Fruit fly (Drosophila melanogaster) whole organism, embryonic: ENCODE results near the gene CG14868.

Experiments used
- Adf1 ChIP-seq: fragments of 200-800 bp; sonication (Bioruptor generic); IDR thresholded peaks from 2 replicates; pipeline ENCODE4 v1.3.6; 2022; ENCODE audit warnings: missing biosample characterization, missing genetic modification characterization
- Bteb2 ChIP-seq: fragments of 200-800 bp; sonication (Bioruptor generic); optimal IDR thresholded peaks from 2 replicates; lab custom pipeline; 2016; ENCODE audit warnings: missing biosample characterization, missing genetic modification characterization
- CG11560 ChIP-seq: fragments of 200-800 bp; sonication (Bioruptor generic); IDR thresholded peaks from 3 replicates; pipeline ENCODE4 v1.3.6; 2022; ENCODE audit warnings: missing biosample characterization, missing genetic modification characterization
- CG11695 ChIP-seq: fragments of 200-800 bp; sonication (Bioruptor generic); IDR thresholded peaks from 3 replicates; pipeline ENCODE4 v1.3.6; 2022; ENCODE audit warnings: missing biosample characterization, missing genetic modification characterization
- CG12155 ChIP-seq: fragments of 200-800 bp; sonication (Bioruptor generic); optimal IDR thresholded peaks from 3 replicates; lab custom pipeline; 2016; ENCODE audit warnings: missing biosample characterization, missing genetic modification characterization
- CG13287 ChIP-seq: fragments of 200-800 bp; sonication (Bioruptor generic); IDR thresholded peaks from 2 replicates; pipeline ENCODE4 v1.3.6; 2022; ENCODE audit warnings: missing biosample characterization, missing genetic modification characterization; ENCODE audit not compliant: partially characterized antibody
- CG1529 ChIP-seq: fragments of 200-800 bp; sonication (Bioruptor generic); optimal IDR thresholded peaks from 3 replicates; lab custom pipeline; 2018; ENCODE audit warnings: missing biosample characterization, missing genetic modification characterization
- CG1602 ChIP-seq: fragments of 200-800 bp; sonication (Bioruptor generic); optimal IDR thresholded peaks from 3 replicates; lab custom pipeline; 2016; ENCODE audit warnings: missing biosample characterization, missing genetic modification characterization
- CG30431 ChIP-seq: fragments of 200-800 bp; sonication (Bioruptor generic); optimal IDR thresholded peaks from 2 replicates; lab custom pipeline; 2017; ENCODE audit warnings: missing biosample characterization, missing genetic modification characterization
- CG3995 ChIP-seq: fragments of 200-800 bp; sonication (Bioruptor generic); optimal IDR thresholded peaks from 3 replicates; lab custom pipeline; 2016; ENCODE audit warnings: missing biosample characterization, missing genetic modification characterization
- CG7271 ChIP-seq: fragments of 200-800 bp; sonication (Bioruptor generic); optimal IDR thresholded peaks from 2 replicates; lab custom pipeline; 2018; ENCODE audit warnings: missing biosample characterization, mild to moderate bottlenecking, missing genetic modification characterization, moderate library complexity
- CG7357 ChIP-seq: fragments of 200-800 bp; sonication (Bioruptor generic); IDR thresholded peaks from 3 replicates; pipeline ENCODE4 v1.3.6; 2022; ENCODE audit warnings: missing biosample characterization, missing genetic modification characterization
- Jarid2 ChIP-seq: fragments of 200-800 bp; sonication (Bioruptor generic); optimal IDR thresholded peaks from 3 replicates; lab custom pipeline; 2017; ENCODE audit warnings: mild to moderate bottlenecking, missing biosample characterization, missing genetic modification reagents, missing genetic modification characterization
- cg ChIP-seq: fragments of 200-800 bp; sonication (Bioruptor generic); optimal IDR thresholded peaks from 3 replicates; lab custom pipeline; 2019; ENCODE audit warnings: missing biosample characterization, mild to moderate bottlenecking, missing genetic modification characterization, moderate library complexity
- dati ChIP-seq: fragments of 200-800 bp; sonication (Bioruptor generic); IDR thresholded peaks from 2 replicates; pipeline ENCODE4 v1.3.6; 2022; ENCODE audit warnings: missing biosample characterization, missing genetic modification characterization
- dm ChIP-seq: fragments of 200-800 bp; sonication (Bioruptor generic); optimal IDR thresholded peaks from 3 replicates; lab custom pipeline; 2016; ENCODE audit warnings: missing biosample characterization, missing genetic modification characterization
- emc ChIP-seq: fragments of 200-800 bp; sonication (Bioruptor generic); optimal IDR thresholded peaks from 2 replicates; lab custom pipeline; 2016; ENCODE audit warnings: missing biosample characterization, missing genetic modification characterization
- ems ChIP-seq: fragments of 200-800 bp; sonication (Bioruptor generic); optimal IDR thresholded peaks from 3 replicates; lab custom pipeline; 2016; ENCODE audit warnings: missing biosample characterization, missing genetic modification characterization
- oc ChIP-seq: fragments of 200-800 bp; sonication (Bioruptor generic); optimal IDR thresholded peaks from 2 replicates; lab custom pipeline; 2018; ENCODE audit warnings: missing biosample characterization, mild to moderate bottlenecking, missing genetic modification characterization, moderate library complexity
- pnt ChIP-seq: fragments of 200-800 bp; sonication (Bioruptor generic); optimal IDR thresholded peaks from 3 replicates; lab custom pipeline; 2016; ENCODE audit warnings: missing biosample characterization, missing genetic modification characterization
- slp2 ChIP-seq: fragments of 200-800 bp; sonication (Bioruptor generic); optimal IDR thresholded peaks from 2 replicates; lab custom pipeline; 2016; ENCODE audit warnings: missing biosample characterization, missing genetic modification characterization
- tio ChIP-seq: fragments of 200-800 bp; sonication (Bioruptor generic); optimal IDR thresholded peaks from 2 replicates; lab custom pipeline; 2017; ENCODE audit warnings: missing biosample characterization, missing genetic modification characterization, inconsistent platforms
- tup ChIP-seq: fragments of 200-800 bp; sonication (Bioruptor generic); optimal IDR thresholded peaks from 2 replicates; lab custom pipeline; 2016; ENCODE audit warnings: missing biosample characterization, mild to moderate bottlenecking, missing genetic modification characterization, moderate library complexity

The CG14868 gene

DNA sequence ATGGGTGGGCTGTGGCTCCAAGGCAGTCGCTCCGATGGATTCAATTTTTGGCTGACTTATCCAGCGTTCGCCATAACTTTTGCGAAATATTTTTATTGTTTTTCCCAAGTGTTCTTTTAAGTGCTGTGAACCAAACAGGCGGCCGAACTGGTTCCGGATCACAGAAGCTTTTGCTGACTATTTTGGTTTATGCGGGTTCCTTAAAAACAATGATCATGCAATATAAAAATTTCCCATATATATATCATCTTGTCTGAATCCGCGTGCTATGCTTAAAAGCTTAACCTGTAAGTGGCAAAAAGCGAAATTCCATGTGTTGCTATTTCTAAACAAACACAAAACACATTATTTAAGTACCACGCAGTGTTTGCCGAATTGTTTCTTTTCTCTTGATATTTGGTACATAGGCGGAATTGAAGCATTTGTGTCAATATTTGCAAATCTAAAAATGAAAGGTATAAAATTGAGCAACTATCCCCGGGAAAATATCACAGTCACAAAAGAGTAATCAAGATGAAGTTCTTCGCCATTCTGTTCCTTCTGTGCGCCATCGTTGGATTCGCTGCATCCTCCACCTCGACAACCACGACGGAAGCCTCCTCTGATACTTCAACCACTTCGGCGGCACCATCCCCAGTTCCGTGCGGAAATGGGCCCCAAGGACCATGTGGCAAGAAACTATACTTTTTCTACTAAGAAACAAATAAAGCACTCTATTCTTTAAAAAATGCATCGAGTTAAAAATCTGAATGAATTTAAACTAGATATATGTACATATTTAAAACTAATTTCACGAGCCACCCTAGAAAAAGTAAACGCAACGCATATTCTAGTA is 49.6 kb downstream of the CG14868 start, which contains the start of the genes CG6276 and CG44040 (continued):
- no peak for TF ChIP-seq CG7271 (tag; lab: Kevin White, UChicago)
- no peak for TF ChIP-seq slp2
- TF ChIP-seq pnt (GFP tag; lab: Kevin White, UChicago), result no peak
- peak; percentile 46 for TF ChIP-seq CG3995
- TF ChIP-seq dm (GFP tag; lab: Kevin White, UChicago), result no peak
- TF ChIP-seq CG11695 (GFP tag; lab: Robert Waterston, UW), result peak; percentile 6; the same call in 1 of the 3 replicates
- TF ChIP-seq oc (tag; lab: Kevin White, UChicago), result peak; percentile 5
- no peak for TF ChIP-seq CG1602 (GFP tag; lab: Kevin White, UChicago)
- TF ChIP-seq ems, result peak; percentile 38
- no peak for TF ChIP-seq Jarid2
- no peak for TF ChIP-seq tio (GFP tag; lab: Kevin White, UChicago)
- peak; percentile 5 for TF ChIP-seq CG30431 (GFP tag; lab: Kevin White, UChicago)
- no peak for TF ChIP-seq cg
- TF ChIP-seq Adf1 (GFP tag; lab: Robert Waterston, UW), result 0 out of 2 replicates have a peak, but pooled peaks have one; percentile 23
- TF ChIP-seq CG7357 (GFP tag; lab: Robert Waterston, UW), result no peak
- no peak for TF ChIP-seq emc (GFP tag; lab: Kevin White, UChicago)
- no peak for TF ChIP-seq tup (GFP tag; lab: Kevin White, UChicago)
- no peak for TF ChIP-seq Bteb2
- TF ChIP-seq CG13287, result no peak; the same call in 1 of the 2 replicates
- TF ChIP-seq CG1529 (GFP tag; lab: Kevin White, UChicago), result no peak
- no peak for TF ChIP-seq CG11560 (tag; lab: Robert Waterston, UW)
- TF ChIP-seq CG12155 (GFP tag; lab: Kevin White, UChicago), result peak; percentile 5
- TF ChIP-seq dati (GFP tag; lab: Robert Waterston, UW), result 0 out of 2 replicates have a peak, but pooled peaks have one; percentile 15
- TF ChIP-seq, all 482 proteins: peak for 225
